Fruit fly (Drosophila melanogaster) whole organism, embryonic: ENCODE data around the gene Cyp6d4.

ENCODE experiments used
- Bgb ChIP-seq: fragments of 200-800 bp; sonication (Bioruptor generic); IDR thresholded peaks from 2 replicates; pipeline ENCODE4 v1.3.6; 2022; ENCODE audit warnings: missing biosample characterization, missing genetic modification characterization; ENCODE audit not compliant: partially characterized antibody
- CG10543 ChIP-seq: fragments of 200-800 bp; sonication (Bioruptor generic); optimal IDR thresholded peaks from 3 replicates; lab custom pipeline; 2017; ENCODE audit warnings: missing biosample characterization, mild to moderate bottlenecking, missing genetic modification characterization, moderate library complexity
- CG11093 ChIP-seq: fragments of 200-800 bp; sonication (Bioruptor generic); IDR thresholded peaks from 3 replicates; pipeline ENCODE4 v1.3.6; 2022; ENCODE audit warnings: missing biosample characterization, missing genetic modification characterization
- CG11456 ChIP-seq: fragments of 200-800 bp; sonication (Bioruptor generic); IDR thresholded peaks from 3 replicates; pipeline ENCODE4 v1.3.6; 2022; ENCODE audit warnings: missing biosample characterization, missing genetic modification characterization
- CG12155 ChIP-seq: fragments of 200-800 bp; sonication (Bioruptor generic); optimal IDR thresholded peaks from 3 replicates; lab custom pipeline; 2016; ENCODE audit warnings: missing biosample characterization, missing genetic modification characterization
- CG13894 ChIP-seq: fragments of 200-800 bp; sonication (Bioruptor generic); optimal IDR thresholded peaks from 3 replicates; lab custom pipeline; 2018; ENCODE audit warnings: missing biosample characterization, mild to moderate bottlenecking, missing genetic modification characterization, moderate library complexity
- CG15011 ChIP-seq: fragments of 200-800 bp; sonication (Bioruptor generic); optimal IDR thresholded peaks from 3 replicates; lab custom pipeline; 2018; ENCODE audit warnings: missing biosample characterization, mild to moderate bottlenecking, missing genetic modification characterization
- CG17361 ChIP-seq: fragments of 200-800 bp; sonication (Bioruptor generic); IDR thresholded peaks from 3 replicates; pipeline ENCODE4 v1.3.6; 2022; ENCODE audit warnings: missing biosample characterization, missing genetic modification characterization
- CG17568 ChIP-seq: fragments of 200-800 bp; sonication (Bioruptor generic); optimal IDR thresholded peaks from 2 replicates; lab custom pipeline; 2018; ENCODE audit warnings: missing biosample characterization, mild to moderate bottlenecking, missing genetic modification characterization, moderate library complexity
- CG17829 ChIP-seq: fragments of 200-800 bp; optimal IDR thresholded peaks from 2 replicates; lab custom pipeline; 2019; ENCODE audit warnings: missing biosample characterization, mild to moderate bottlenecking, missing genetic modification characterization, moderate library complexity
- CG18262 ChIP-seq: fragments of 200-800 bp; optimal IDR thresholded peaks from 3 replicates; lab custom pipeline; 2019; ENCODE audit warnings: missing biosample characterization, mild to moderate bottlenecking, missing genetic modification characterization, moderate library complexity
- CG18764 ChIP-seq: fragments of 200-800 bp; sonication (Bioruptor generic); optimal IDR thresholded peaks from 3 replicates; lab custom pipeline; 2016; ENCODE audit warnings: missing biosample characterization, missing genetic modification characterization
- CG31224 ChIP-seq: fragments of 200-800 bp; sonication (Bioruptor generic); IDR thresholded peaks from 2 replicates; pipeline ENCODE4 v1.3.6; 2022; ENCODE audit warnings: missing biosample characterization, missing genetic modification characterization
- CG3163 ChIP-seq: fragments of 200-800 bp; sonication (Bioruptor generic); optimal IDR thresholded peaks from 3 replicates; lab custom pipeline; 2016; ENCODE audit warnings: missing biosample characterization, missing genetic modification characterization
- CG32532 ChIP-seq: fragments of 200-800 bp; sonication (Bioruptor generic); IDR thresholded peaks from 2 replicates; pipeline ENCODE4 v1.3.6; 2022; ENCODE audit warnings: missing biosample characterization, missing genetic modification characterization
- CG3281 ChIP-seq: fragments of 200-800 bp; sonication (Bioruptor generic); optimal IDR thresholded peaks from 3 replicates; lab custom pipeline; 2017; ENCODE audit warnings: missing biosample characterization, mild to moderate bottlenecking, missing genetic modification characterization
- CG4360 ChIP-seq: fragments of 200-800 bp; sonication (Bioruptor generic); IDR thresholded peaks from 2 replicates; pipeline ENCODE4 v1.3.6; 2022; ENCODE audit warnings: missing biosample characterization, missing genetic modification characterization
- CG4424 ChIP-seq: fragments of 200-800 bp; sonication (Bioruptor generic); optimal IDR thresholded peaks from 3 replicates; lab custom pipeline; 2016; ENCODE audit warnings: missing biosample characterization, missing genetic modification characterization
- CG4707 ChIP-seq: fragments of 200-800 bp; sonication (Bioruptor generic); optimal IDR thresholded peaks from 2 replicates; lab custom pipeline; 2018; ENCODE audit warnings: missing biosample characterization, mild to moderate bottlenecking, missing genetic modification characterization, moderate library complexity
- CG6254 ChIP-seq: fragments of 200-800 bp; sonication (Bioruptor generic); optimal IDR thresholded peaks from 3 replicates; lab custom pipeline; 2017; ENCODE audit warnings: mild to moderate bottlenecking, missing biosample characterization, missing genetic modification reagents, missing genetic modification characterization
- CG6854 ChIP-seq: fragments of 200-800 bp; sonication (Bioruptor generic); optimal IDR thresholded peaks from 3 replicates; lab custom pipeline; 2017; ENCODE audit warnings: missing biosample characterization, mild to moderate bottlenecking, missing genetic modification characterization
- D19A ChIP-seq: fragments of 200-800 bp; optimal IDR thresholded peaks from 3 replicates; lab custom pipeline; 2019; ENCODE audit warnings: missing biosample characterization, mild to moderate bottlenecking, missing genetic modification characterization, moderate library complexity
- Dbx ChIP-seq: fragments of 200-800 bp; sonication (Bioruptor generic); IDR thresholded peaks from 3 replicates; pipeline ENCODE4 v1.3.6; 2022; ENCODE audit warnings: missing biosample characterization, missing genetic modification characterization
- Deaf1 ChIP-seq: fragments of 200-800 bp; optimal IDR thresholded peaks from 3 replicates; lab custom pipeline; 2019; ENCODE audit warnings: missing biosample characterization, mild to moderate bottlenecking, missing genetic modification characterization, moderate library complexity
- Fer1 ChIP-seq: fragments of 200-800 bp; sonication (Bioruptor generic); optimal IDR thresholded peaks from 2 replicates; lab custom pipeline; 2017; ENCODE audit warnings: missing biosample characterization, mild to moderate bottlenecking, missing genetic modification characterization
- Gsc ChIP-seq: fragments of 200-800 bp; sonication (Bioruptor generic); IDR thresholded peaks from 2 replicates; pipeline ENCODE4 v1.3.6; 2022; ENCODE audit warnings: missing biosample characterization, missing genetic modification characterization
- Gug ChIP-seq: fragments of 200-800 bp; sonication (Bioruptor generic); IDR thresholded peaks from 4 replicates; pipeline ENCODE4 v1.3.6; 2022; ENCODE audit warnings: missing biosample characterization, missing genetic modification characterization
- HmgZ ChIP-seq: fragments of 200-800 bp; sonication (Bioruptor generic); optimal IDR thresholded peaks from 2 replicates; lab custom pipeline; 2018; ENCODE audit warnings: missing biosample characterization, mild to moderate bottlenecking, missing genetic modification characterization
- Hr3 ChIP-seq: fragments of 200-800 bp; sonication (Bioruptor generic); optimal IDR thresholded peaks from 3 replicates; lab custom pipeline; 2016; ENCODE audit warnings: missing biosample characterization, missing genetic modification characterization
- Hr39 ChIP-seq: fragments of >200 bp; optimal IDR thresholded peaks from 2 replicates; lab custom pipeline; 2017
- MBD-R2 ChIP-seq: fragments of 200-800 bp; sonication (Bioruptor generic); IDR thresholded peaks from 2 replicates; pipeline ENCODE4 v1.3.6; 2022; ENCODE audit warnings: missing biosample characterization, missing genetic modification characterization
- Myb ChIP-seq: fragments of 200-800 bp; sonication (Bioruptor generic); optimal IDR thresholded peaks from 2 replicates; lab custom pipeline; 2016; ENCODE audit warnings: missing biosample characterization, missing genetic modification characterization
- Nf-YA ChIP-seq: fragments of 200-800 bp; sonication (Bioruptor generic); IDR thresholded peaks from 2 replicates; pipeline ENCODE4 v1.3.6; 2022; ENCODE audit warnings: missing biosample characterization, missing genetic modification characterization
- Sox100B ChIP-seq: fragments of 200-800 bp; sonication (Bioruptor generic); optimal IDR thresholded peaks from 3 replicates; lab custom pipeline; 2018; ENCODE audit warnings: missing biosample characterization, mild to moderate bottlenecking, missing genetic modification characterization
- Usf ChIP-seq: fragments of 200-800 bp; sonication (Bioruptor generic); optimal IDR thresholded peaks from 2 replicates; lab custom pipeline; 2017; ENCODE audit warnings: missing genotype, missing biosample characterization, missing genetic modification characterization
- aop ChIP-seq: fragments of 200-800 bp; sonication (Bioruptor generic); IDR thresholded peaks from 2 replicates; pipeline ENCODE4 v1.3.6; 2022; ENCODE audit warnings: missing biosample characterization, missing genetic modification characterization
- ase ChIP-seq: fragments of 200-800 bp; sonication (Bioruptor generic); IDR thresholded peaks from 3 replicates; pipeline ENCODE4 v1.3.6; 2022; ENCODE audit warnings: missing biosample characterization, missing genetic modification characterization
- cas ChIP-seq: fragments of 200-800 bp; sonication (Bioruptor generic); IDR thresholded peaks from 2 replicates; pipeline ENCODE4 v1.3.6; 2022; ENCODE audit warnings: missing biosample characterization, missing genetic modification characterization
- gem ChIP-seq: fragments of 200-800 bp; sonication (Bioruptor generic); optimal IDR thresholded peaks from 2 replicates; lab custom pipeline; 2019; ENCODE audit warnings: missing biosample characterization, mild to moderate bottlenecking, missing genetic modification characterization, moderate library complexity
- gsb ChIP-seq: fragments of 200-800 bp; sonication (Bioruptor generic); IDR thresholded peaks from 2 replicates; pipeline ENCODE4 v1.3.6; 2022; ENCODE audit warnings: missing biosample characterization, missing genetic modification characterization
- lola ChIP-seq, 3 experiments: fragments of >200 bp in 2 of 3; fragments of 200-800 bp in 1 of 3; sonication (Bioruptor generic) in 1 of 3; optimal IDR thresholded peaks; 2 replicates each; lab custom pipeline; 2017 to 2019; ENCODE audit warnings: missing biosample characterization in 3 of 3, missing genetic modification characterization in 3 of 3, mild to moderate bottlenecking in 1 of 3, moderate library complexity in 1 of 3
- pho ChIP-seq: fragments of 200-800 bp; sonication (Bioruptor generic); optimal IDR thresholded peaks from 2 replicates; lab custom pipeline; 2016; ENCODE audit warnings: missing biosample characterization, missing genetic modification characterization
- phol ChIP-seq: fragments of 200-800 bp; sonication (Bioruptor generic); optimal IDR thresholded peaks from 3 replicates; lab custom pipeline; 2018; ENCODE audit warnings: missing biosample characterization, mild to moderate bottlenecking, missing genetic modification characterization, moderate library complexity
- repo ChIP-seq: fragments of 200-800 bp; sonication (Bioruptor generic); optimal IDR thresholded peaks from 2 replicates; lab custom pipeline; 2016; ENCODE audit warnings: missing biosample characterization, missing genetic modification characterization
- rib ChIP-seq: fragments of 200-800 bp; sonication (Bioruptor generic); IDR thresholded peaks from 2 replicates; pipeline ENCODE4 v1.3.6; 2022; ENCODE audit warnings: missing biosample characterization, missing genetic modification characterization
- stc ChIP-seq: fragments of 200-800 bp; sonication (Bioruptor generic); IDR thresholded peaks from 2 replicates; pipeline ENCODE4 v1.3.6; 2022; ENCODE audit warnings: missing biosample characterization, missing genetic modification characterization
- tll ChIP-seq, 2 experiments: fragments of 200-800 bp in 1 of 2; fragments of >200 bp in 1 of 2; sonication (Bioruptor generic) in 1 of 2; optimal IDR thresholded peaks; 2 replicates each; lab custom pipeline; 2017 to 2019; ENCODE audit warnings: missing biosample characterization in 2 of 2, missing genetic modification characterization in 2 of 2, mild to moderate bottlenecking in 1 of 2, moderate library complexity in 1 of 2
- wek ChIP-seq: fragments of 200-800 bp; sonication (Bioruptor generic); optimal IDR thresholded peaks from 3 replicates; lab custom pipeline; 2018; ENCODE audit warnings: missing biosample characterization, mild to moderate bottlenecking, missing genetic modification characterization, moderate library complexity
- zf30C ChIP-seq: fragments of 200-800 bp; sonication (Bioruptor generic); optimal IDR thresholded peaks from 3 replicates; lab custom pipeline; 2018; ENCODE audit warnings: missing biosample characterization, mild to moderate bottlenecking, missing genetic modification characterization
- zfh2 ChIP-seq: fragments of 200-800 bp; sonication (Bioruptor generic); optimal IDR thresholded peaks from 2 replicates; lab custom pipeline; 2016; ENCODE audit warnings: missing biosample characterization, missing genetic modification characterization

Gene Cyp6d4

dm6 chr3R:22686336-22686874, 11.7 kb upstream of the Cyp6d4 start, which contains the start of the genes Gclm and CG17625 (continued):
- peak; percentile 56 for TF ChIP-seq wek (GFP tag; lab: Kevin White, UChicago)
- TF ChIP-seq Myb = peak; percentile 89
- peak; percentile 48 for TF ChIP-seq CG18262 (tag; lab: Kevin White, UChicago)
- TF ChIP-seq CG3281 (GFP tag; lab: Kevin White, UChicago) = peak; percentile 51
- peak; percentile 32 for TF ChIP-seq D19A (tag; lab: Kevin White, UChicago)
- TF ChIP-seq gem (tag; lab: Kevin White, UChicago) = no peak
- TF ChIP-seq CG15011 (GFP tag; lab: Kevin White, UChicago) = no peak
- no peak for TF ChIP-seq Nf-YA
- TF ChIP-seq zf30C = no peak
- TF ChIP-seq CG4424 (GFP tag; lab: Kevin White, UChicago) = peak; percentile 41
- 0 out of 3 replicates have a peak, but pooled peaks have one; percentile 53 for TF ChIP-seq CG11093 (GFP tag; lab: Robert Waterston, UW)
- peak; percentile 74 for TF ChIP-seq CG17829 (tag; lab: Kevin White, UChicago)
- peak; percentile 66 for TF ChIP-seq HmgZ (tag; lab: Kevin White, UChicago)
- peak; percentile 60 for TF ChIP-seq phol (tag; lab: Kevin White, UChicago)
- TF ChIP-seq Dbx (GFP tag; lab: Robert Waterston, UW) = peak; percentile 85
- peak; percentile 83 for TF ChIP-seq Bgb (GFP tag; lab: Robert Waterston, UW)
- TF ChIP-seq CG13894 (tag; lab: Kevin White, UChicago) = peak; percentile 65
- peak; percentile 49 for TF ChIP-seq zfh2 (GFP tag; lab: Kevin White, UChicago)
- no peak for TF ChIP-seq Gsc (GFP tag; lab: Robert Waterston, UW)
- TF ChIP-seq pho = peak; percentile 56
- no peak for TF ChIP-seq cas (GFP tag; lab: Robert Waterston, UW)
- TF ChIP-seq Usf = no peak
- peak; percentile 32 for TF ChIP-seq Sox100B
- TF ChIP-seq Hr39 (lab: Kevin White, UChicago) = no peak
- TF ChIP-seq CG6854 (GFP tag; lab: Kevin White, UChicago) = peak; percentile 59
- TF ChIP-seq CG32532 (GFP tag; lab: Robert Waterston, UW) = peak; percentile 66
- TF ChIP-seq ase = peak; percentile 33; the same call in 1 of the 3 replicates
- TF ChIP-seq repo (GFP tag; lab: Kevin White, UChicago) = no peak
- no peak for TF ChIP-seq CG3163 (GFP tag; lab: Kevin White, UChicago)
- no peak for TF ChIP-seq aop (GFP tag; lab: Robert Waterston, UW)
- peak; percentile 52 for TF ChIP-seq Hr3 (GFP tag; lab: Kevin White, UChicago)
- TF ChIP-seq rib (GFP tag; lab: Robert Waterston, UW) = peak; percentile 45; the same call in 1 of the 2 replicates
- TF ChIP-seq Gug (GFP tag; lab: Robert Waterston, UW) = peak; percentile 6; the same call in 1 of the 4 replicates
- TF ChIP-seq CG31224 (GFP tag; lab: Robert Waterston, UW) = 0 out of 2 replicates have a peak, but pooled peaks have one; percentile 16
- TF ChIP-seq Fer1 (GFP tag; lab: Kevin White, UChicago) = peak; percentile 62
- peak; percentile 31 for TF ChIP-seq CG6254
- no peak for TF ChIP-seq CG4707 (GFP tag; lab: Kevin White, UChicago)
- peak; percentile 77 for TF ChIP-seq MBD-R2 (GFP tag; lab: Robert Waterston, UW)
- TF ChIP-seq lola (GFP tag; optimal IDR thresholded peaks at IDR 0.05; lab: Kevin White, UChicago) = peak in 1 of 3 experiments; percentile 46
- no peak for TF ChIP-seq stc
- peak; percentile 46 for TF ChIP-seq Deaf1 (tag; lab: Kevin White, UChicago)
- TF ChIP-seq CG12155 (GFP tag; lab: Kevin White, UChicago) = peak; percentile 29
- 0 out of 2 replicates have a peak, but pooled peaks have one; percentile 32 for TF ChIP-seq gsb (GFP tag; lab: Robert Waterston, UW)
- TF ChIP-seq CG4360 (GFP tag; lab: Robert Waterston, UW) = 0 out of 2 replicates have a peak, but pooled peaks have one; percentile 5
- TF ChIP-seq CG11456 (GFP tag; lab: Robert Waterston, UW) = peak; percentile 74
- peak; percentile 58; the same call in 1 of the 3 replicates for TF ChIP-seq CG17361 (GFP tag; lab: Robert Waterston, UW)
- peak; percentile 31 for TF ChIP-seq CG10543
- peak; percentile 35 for TF ChIP-seq CG18764 (GFP tag; lab: Kevin White, UChicago)
- no peak for TF ChIP-seq tll (GFP tag; optimal IDR thresholded peaks at IDR 0.05; lab: Kevin White, UChicago)
- no peak for TF ChIP-seq CG17568 (GFP tag; lab: Kevin White, UChicago)
